Worm (Caenorhabditis elegans) whole organism, late embryonic: ENCODE measurements around the gene spsb-2.

Experiments
- C08G9.2 ChIP-seq: sonication (generic microtip); optimal IDR thresholded peaks from 2 replicates; lab custom pipeline; 2016; ENCODE audit warnings: mild to moderate bottlenecking, missing genetic modification characterization, moderate library complexity, missing compliant biosample characterization
- C38D4.7 ChIP-seq: fragments of 200-800 bp; sonication (Bioruptor generic); optimal IDR thresholded peaks from 2 replicates; lab custom pipeline; 2018; ENCODE audit warnings: mild to moderate bottlenecking, missing genetic modification characterization, moderate library complexity, missing compliant biosample characterization
- F13H6.1 ChIP-seq: sonication (generic microtip); optimal IDR thresholded peaks from 2 replicates; lab custom pipeline; 2016; ENCODE audit warnings: missing genetic modification characterization, missing compliant biosample characterization
- K02D7.2 ChIP-seq: sonication (generic microtip); optimal IDR thresholded peaks from 2 replicates; lab custom pipeline; 2017; ENCODE audit warnings: mild to moderate bottlenecking, missing genetic modification characterization, missing compliant biosample characterization
- Y22D7AL.16 ChIP-seq: sonication (generic microtip); optimal IDR thresholded peaks from 2 replicates; lab custom pipeline; 2016; ENCODE audit warnings: missing genetic modification characterization, missing compliant biosample characterization
- ama-1 ChIP-seq: fragments of 150-350 bp; optimal IDR thresholded peaks from 2 replicates; lab custom pipeline; 2014
- ceh-14 ChIP-seq: sonication (generic microtip); optimal IDR thresholded peaks from 2 replicates; lab custom pipeline; 2016; ENCODE audit warnings: missing genotype, missing genetic modification characterization, missing compliant biosample characterization
- ceh-18 ChIP-seq: sonication (generic microtip); optimal IDR thresholded peaks from 2 replicates; lab custom pipeline; 2016; ENCODE audit warnings: missing genetic modification characterization, missing compliant biosample characterization
- ceh-19 ChIP-seq: fragments of 200-800 bp; sonication (Bioruptor generic); optimal IDR thresholded peaks from 2 replicates; lab custom pipeline; 2018; ENCODE audit warnings: mild to moderate bottlenecking, missing genetic modification characterization, missing compliant biosample characterization
- ceh-2 ChIP-seq: sonication (generic microtip); optimal IDR thresholded peaks from 2 replicates; lab custom pipeline; 2016; ENCODE audit warnings: missing genotype, missing genetic modification characterization, missing compliant biosample characterization
- ceh-22 ChIP-seq: sonication (generic microtip); optimal IDR thresholded peaks from 2 replicates; lab custom pipeline; 2017; ENCODE audit warnings: missing biosample characterization, missing genetic modification characterization
- ceh-24 ChIP-seq: sonication (generic microtip); optimal IDR thresholded peaks from 2 replicates; lab custom pipeline; 2016; ENCODE audit warnings: mild to moderate bottlenecking, missing genetic modification characterization, missing compliant biosample characterization
- ceh-30 ChIP-seq: fragments of 150-350 bp; optimal IDR thresholded peaks from 2 replicates; lab custom pipeline; 2014; ENCODE audit warnings: missing biosample characterization, missing genetic modification characterization
- ceh-31 ChIP-seq: sonication (generic microtip); optimal IDR thresholded peaks from 2 replicates; lab custom pipeline; 2016; ENCODE audit warnings: missing genetic modification characterization, missing compliant biosample characterization
- ceh-34 ChIP-seq: sonication (generic microtip); optimal IDR thresholded peaks from 2 replicates; lab custom pipeline; 2016; ENCODE audit warnings: mild to moderate bottlenecking, missing genetic modification characterization, missing compliant biosample characterization
- ceh-48 ChIP-seq: sonication (generic microtip); optimal IDR thresholded peaks from 2 replicates; lab custom pipeline; 2016; ENCODE audit warnings: missing genetic modification characterization, inconsistent platforms, missing compliant biosample characterization
- che-1 ChIP-seq: sonication (generic microtip); optimal IDR thresholded peaks from 2 replicates; lab custom pipeline; 2016; ENCODE audit warnings: mild to moderate bottlenecking, missing genetic modification characterization, missing compliant biosample characterization
- dmd-4 ChIP-seq: sonication (generic microtip); optimal IDR thresholded peaks from 2 replicates; lab custom pipeline; 2016; ENCODE audit warnings: borderline replicate concordance, missing genetic modification characterization, missing compliant biosample characterization
- dve-1 ChIP-seq: sonication (generic microtip); optimal IDR thresholded peaks from 2 replicates; lab custom pipeline; 2017; ENCODE audit warnings: antibody characterized with exemption, mild to moderate bottlenecking, missing genetic modification characterization, missing compliant biosample characterization
- elt-2 ChIP-seq: sonication (generic microtip); optimal IDR thresholded peaks from 2 replicates; lab custom pipeline; 2016; ENCODE audit warnings: missing genetic modification reagents, missing genetic modification characterization, missing compliant biosample characterization
- ets-4 ChIP-seq: sonication (generic microtip); optimal IDR thresholded peaks from 2 replicates; lab custom pipeline; 2016; ENCODE audit warnings: missing genetic modification characterization, missing compliant biosample characterization
- fax-1 ChIP-seq: sonication (generic microtip); optimal IDR thresholded peaks from 2 replicates; lab custom pipeline; 2016; ENCODE audit warnings: missing genotype, missing genetic modification characterization, missing compliant biosample characterization
- fkh-10 ChIP-seq: fragments of 150-350 bp; optimal IDR thresholded peaks from 2 replicates; lab custom pipeline; 2014; ENCODE audit warnings: missing biosample characterization, missing genetic modification reagents, missing genetic modification characterization
- fkh-6 ChIP-seq: sonication (generic microtip); optimal IDR thresholded peaks from 2 replicates; lab custom pipeline; 2016; ENCODE audit warnings: missing genetic modification characterization, missing compliant biosample characterization
- gmeb-2 ChIP-seq: sonication (generic microtip); optimal IDR thresholded peaks from 2 replicates; lab custom pipeline; 2016; ENCODE audit warnings: missing genetic modification characterization, inconsistent platforms, missing compliant biosample characterization
- hlh-15 ChIP-seq: sonication (generic microtip); optimal IDR thresholded peaks from 2 replicates; lab custom pipeline; 2016; ENCODE audit warnings: missing genetic modification characterization, missing compliant biosample characterization
- hlh-30 ChIP-seq: sonication (generic microtip); optimal IDR thresholded peaks from 2 replicates; lab custom pipeline; 2017; ENCODE audit warnings: antibody characterized with exemption, missing genetic modification characterization, missing compliant biosample characterization; ENCODE audit not compliant: insufficient read depth
- hlh-6 ChIP-seq: sonication (generic microtip); optimal IDR thresholded peaks from 2 replicates; lab custom pipeline; 2016; ENCODE audit warnings: missing genotype, missing genetic modification characterization, missing compliant biosample characterization
- lim-6 ChIP-seq: sonication (generic microtip); optimal IDR thresholded peaks from 2 replicates; lab custom pipeline; 2016; ENCODE audit warnings: missing genetic modification characterization, missing compliant biosample characterization
- lin-11 ChIP-seq: fragments of 200-800 bp; sonication (Bioruptor generic); optimal IDR thresholded peaks from 2 replicates; lab custom pipeline; 2018; ENCODE audit warnings: mild to moderate bottlenecking, missing genetic modification characterization, missing compliant biosample characterization
- madf-2 ChIP-seq: sonication (generic microtip); optimal IDR thresholded peaks from 2 replicates; lab custom pipeline; 2017; ENCODE audit warnings: missing genetic modification characterization, missing compliant biosample characterization
- nfya-1 ChIP-seq: sonication (generic microtip); optimal IDR thresholded peaks from 2 replicates; lab custom pipeline; 2017; ENCODE audit warnings: missing genetic modification characterization, mild to moderate bottlenecking, missing compliant biosample characterization, antibody characterized with exemption, moderate library complexity
- nhr-11 ChIP-seq: fragments of 150-350 bp; optimal IDR thresholded peaks from 2 replicates; lab custom pipeline; 2014; ENCODE audit warnings: missing biosample characterization, missing genetic modification characterization
- nhr-232 ChIP-seq: sonication (generic microtip); optimal IDR thresholded peaks from 2 replicates; lab custom pipeline; 2016; ENCODE audit warnings: missing genetic modification characterization, missing compliant biosample characterization
- odd-2 ChIP-seq: sonication (generic microtip); optimal IDR thresholded peaks from 2 replicates; lab custom pipeline; 2017; ENCODE audit warnings: antibody characterized with exemption, mild to moderate bottlenecking, missing genetic modification characterization, missing compliant biosample characterization
- pat-9 ChIP-seq: fragments of 200-800 bp; sonication (Bioruptor generic); optimal IDR thresholded peaks from 2 replicates; lab custom pipeline; 2018; ENCODE audit warnings: mild to moderate bottlenecking, missing genetic modification characterization, moderate library complexity, missing compliant biosample characterization
- pax-1 ChIP-seq: fragments of 150-350 bp; optimal IDR thresholded peaks from 2 replicates; lab custom pipeline; 2014; ENCODE audit warnings: missing biosample characterization, missing genetic modification characterization
- pha-2 ChIP-seq: sonication (generic microtip); optimal IDR thresholded peaks from 2 replicates; lab custom pipeline; 2017; ENCODE audit warnings: mild to moderate bottlenecking, missing genetic modification characterization, missing compliant biosample characterization
- pha-4 ChIP-seq: fragments of 150-350 bp; optimal IDR thresholded peaks from 2 replicates; lab custom pipeline; 2018; ENCODE audit warnings: missing biosample characterization, missing genetic modification reagents, missing genetic modification characterization
- pqm-1 ChIP-seq: sonication (generic microtip); optimal IDR thresholded peaks from 2 replicates; lab custom pipeline; 2016; ENCODE audit warnings: missing genetic modification characterization, missing compliant biosample characterization
- ref-2 ChIP-seq: sonication (generic microtip); optimal IDR thresholded peaks from 2 replicates; lab custom pipeline; 2016; ENCODE audit warnings: missing genetic modification characterization, missing compliant biosample characterization
- rnt-1 ChIP-seq: sonication (generic microtip); optimal IDR thresholded peaks from 2 replicates; lab custom pipeline; 2016; ENCODE audit warnings: missing genetic modification characterization, missing compliant biosample characterization
- sdc-2 ChIP-seq: sonication (generic microtip); optimal IDR thresholded peaks from 2 replicates; lab custom pipeline; 2016; ENCODE audit warnings: missing genotype, missing genetic modification characterization, missing compliant biosample characterization
- sox-2 ChIP-seq: fragments of 200-800 bp; sonication (Bioruptor generic); IDR thresholded peaks from 2 replicates; pipeline ENCODE4 v1.3.6; 2022; ENCODE audit warnings: missing genetic modification reagents, missing genetic modification characterization, missing compliant biosample characterization
- sox-4 ChIP-seq: sonication (generic microtip); optimal IDR thresholded peaks from 2 replicates; lab custom pipeline; 2017; ENCODE audit warnings: mild to moderate bottlenecking, missing genetic modification characterization, inconsistent platforms, missing compliant biosample characterization
- tbx-2 ChIP-seq: sonication (generic microtip); optimal IDR thresholded peaks from 2 replicates; lab custom pipeline; 2016; ENCODE audit warnings: missing genetic modification characterization, missing compliant biosample characterization
- tbx-7 ChIP-seq: sonication (generic microtip); optimal IDR thresholded peaks from 2 replicates; lab custom pipeline; 2016; ENCODE audit warnings: missing genotype, missing genetic modification characterization, missing compliant biosample characterization
- ttx-3 ChIP-seq: sonication (generic microtip); optimal IDR thresholded peaks from 2 replicates; lab custom pipeline; 2016; ENCODE audit warnings: missing genetic modification reagents, missing genetic modification characterization, missing compliant biosample characterization
- unc-3 ChIP-seq, 2 experiments: fragments of 200-800 bp in 1 of 2; sonication (Bioruptor generic) in 1 of 2; sonication (generic microtip) in 1 of 2; conservative IDR thresholded peaks in 1 of 2; optimal IDR thresholded peaks in 1 of 2; 2 replicates each; pipeline versions ENCODE4 v1.3.6 to Lab custom; 2016 to 2022; ENCODE audit warnings: missing compliant biosample characterization in 2 of 2, missing genetic modification characterization in 2 of 2, missing genetic modification reagents in 1 of 2
- unc-42 ChIP-seq: sonication (generic microtip); optimal IDR thresholded peaks from 2 replicates; lab custom pipeline; 2016; ENCODE audit warnings: missing genotype, missing genetic modification characterization, missing compliant biosample characterization
- unc-55 ChIP-seq: sonication (generic microtip); optimal IDR thresholded peaks from 2 replicates; lab custom pipeline; 2017; ENCODE audit warnings: missing biosample characterization, missing genetic modification reagents, missing genetic modification characterization
- unc-86 ChIP-seq: sonication (generic microtip); optimal IDR thresholded peaks from 2 replicates; lab custom pipeline; 2016; ENCODE audit warnings: missing genetic modification characterization, missing compliant biosample characterization
- zip-5 ChIP-seq: sonication (generic microtip); optimal IDR thresholded peaks from 2 replicates; lab custom pipeline; 2016; ENCODE audit warnings: missing genetic modification characterization, missing compliant biosample characterization
- ztf-16 ChIP-seq: sonication (generic microtip); optimal IDR thresholded peaks from 2 replicates; lab custom pipeline; 2017; ENCODE audit warnings: missing genetic modification characterization, missing compliant biosample characterization

spsb-2 gene

ce11 chrII:15253980-15254493 lies 23.9 kb downstream of the spsb-2 start:
- TF ChIP-seq tbx-7 (tag; lab: Kevin White, UChicago) = no peak
- TF ChIP-seq hlh-30 = no peak
- no peak for TF ChIP-seq F13H6.1
- TF ChIP-seq K02D7.2 (tag; lab: Kevin White, UChicago) = no peak
- peak; percentile 82 for TF ChIP-seq ceh-14 (tag; lab: Kevin White, UChicago)
- TF ChIP-seq ztf-16 (tag; lab: Kevin White, UChicago) = no peak
- no peak for TF ChIP-seq unc-55
- TF ChIP-seq pax-1 = no peak
- no peak for TF ChIP-seq dmd-4
- no peak for TF ChIP-seq C38D4.7 (GFP tag; lab: Kevin White, UChicago)
- no peak for TF ChIP-seq tbx-2
- no peak for TF ChIP-seq C08G9.2
- TF ChIP-seq pha-2 (tag; lab: Kevin White, UChicago) = no peak
- no peak for TF ChIP-seq hlh-6 (tag; lab: Kevin White, UChicago)
- no peak for TF ChIP-seq ets-4 (tag; lab: Kevin White, UChicago)
- no peak for TF ChIP-seq gmeb-2 (tag; lab: Kevin White, UChicago)
- no peak for TF ChIP-seq ceh-34 (tag; lab: Kevin White, UChicago)
- TF ChIP-seq lim-6 (tag; lab: Kevin White, UChicago) = peak; percentile 71
- TF ChIP-seq nfya-1 (tag; lab: Kevin White, UChicago) = peak; percentile 43
- no peak for TF ChIP-seq dve-1 (tag; lab: Kevin White, UChicago)
- no peak for TF ChIP-seq ceh-19
- TF ChIP-seq ref-2 (tag; lab: Kevin White, UChicago) = peak; percentile 31
- TF ChIP-seq odd-2 (tag; lab: Kevin White, UChicago) = no peak
- TF ChIP-seq sdc-2 (tag; lab: Kevin White, UChicago) = no peak
- no peak for TF ChIP-seq unc-3 (GFP tag; conservative IDR thresholded peaks at IDR 0.05; lab: Robert Waterston, UW)
- no peak for TF ChIP-seq unc-3 (tag; optimal IDR thresholded peaks at IDR 0.05; lab: Kevin White, UChicago)
- no peak for TF ChIP-seq ceh-2
- no peak for TF ChIP-seq elt-2
- no peak for TF ChIP-seq zip-5
- TF ChIP-seq lin-11 (tag; lab: Kevin White, UChicago) = no peak
- no peak for TF ChIP-seq pqm-1 (tag; lab: Kevin White, UChicago)
- no peak for TF ChIP-seq sox-2
- TF ChIP-seq nhr-232 = no peak
- TF ChIP-seq Y22D7AL.16 (tag; lab: Kevin White, UChicago) = no peak
- no peak for TF ChIP-seq ceh-48 (tag; lab: Kevin White, UChicago)
- TF ChIP-seq rnt-1 (tag; lab: Kevin White, UChicago) = no peak
- TF ChIP-seq ceh-22 = no peak
- no peak for TF ChIP-seq hlh-15 (tag; lab: Kevin White, UChicago)
- no peak for TF ChIP-seq unc-86 (tag; lab: Kevin White, UChicago)
- TF ChIP-seq ceh-31 = peak; percentile 44
- TF ChIP-seq ttx-3 (tag; lab: Kevin White, UChicago) = no peak
- peak; percentile 98 for TF ChIP-seq unc-42
- no peak for TF ChIP-seq madf-2
- TF ChIP-seq ceh-18 (tag; lab: Kevin White, UChicago) = no peak
- no peak for TF ChIP-seq sox-4 (tag; lab: Kevin White, UChicago)
- TF ChIP-seq fax-1 (tag; lab: Kevin White, UChicago) = no peak
- TF ChIP-seq pat-9 (tag; lab: Kevin White, UChicago) = no peak
- TF ChIP-seq ceh-30 (tag; lab: Kevin White, UChicago) = no peak
- TF ChIP-seq ama-1 = no peak
- no peak for TF ChIP-seq fkh-6 (tag; lab: Kevin White, UChicago)
- no peak for TF ChIP-seq pha-4
- no peak for TF ChIP-seq fkh-10 (GFP tag; lab: Kevin White, UChicago)
- no peak for TF ChIP-seq che-1 (tag; lab: Kevin White, UChicago)
- no peak for TF ChIP-seq nhr-11 (tag; lab: Kevin White, UChicago)
- TF ChIP-seq ceh-24 = no peak
